Fruit fly (Drosophila melanogaster) Kc167 (cell line): ENCODE data around the gene CG46448.

Experiments
- Myc ChIP-seq: fragments of >200 bp; optimal IDR thresholded peaks from 2 replicates; lab custom pipeline; 2017; ENCODE audit warnings: missing external identifiers
- Sin3A ChIP-seq: fragments of >200 bp; optimal IDR thresholded peaks from 2 replicates; lab custom pipeline; 2018; ENCODE audit warnings: missing external identifiers
- h ChIP-seq: fragments of >200 bp; optimal IDR thresholded peaks from 3 replicates; lab custom pipeline; 2018; ENCODE audit warnings: missing external identifiers
- insv ChIP-seq: fragments of >200 bp; optimal IDR thresholded peaks from 3 replicates; lab custom pipeline; 2018; ENCODE audit warnings: missing external identifiers
- psq ChIP-seq: fragments of >200 bp; optimal IDR thresholded peaks from 2 replicates; lab custom pipeline; 2017; ENCODE audit warnings: missing external identifiers
- ttk ChIP-seq: sonication (Bioruptor generic); optimal IDR thresholded peaks from 2 replicates; lab custom pipeline; 2017; ENCODE audit warnings: missing external identifiers

The CG46448 gene

DNA sequence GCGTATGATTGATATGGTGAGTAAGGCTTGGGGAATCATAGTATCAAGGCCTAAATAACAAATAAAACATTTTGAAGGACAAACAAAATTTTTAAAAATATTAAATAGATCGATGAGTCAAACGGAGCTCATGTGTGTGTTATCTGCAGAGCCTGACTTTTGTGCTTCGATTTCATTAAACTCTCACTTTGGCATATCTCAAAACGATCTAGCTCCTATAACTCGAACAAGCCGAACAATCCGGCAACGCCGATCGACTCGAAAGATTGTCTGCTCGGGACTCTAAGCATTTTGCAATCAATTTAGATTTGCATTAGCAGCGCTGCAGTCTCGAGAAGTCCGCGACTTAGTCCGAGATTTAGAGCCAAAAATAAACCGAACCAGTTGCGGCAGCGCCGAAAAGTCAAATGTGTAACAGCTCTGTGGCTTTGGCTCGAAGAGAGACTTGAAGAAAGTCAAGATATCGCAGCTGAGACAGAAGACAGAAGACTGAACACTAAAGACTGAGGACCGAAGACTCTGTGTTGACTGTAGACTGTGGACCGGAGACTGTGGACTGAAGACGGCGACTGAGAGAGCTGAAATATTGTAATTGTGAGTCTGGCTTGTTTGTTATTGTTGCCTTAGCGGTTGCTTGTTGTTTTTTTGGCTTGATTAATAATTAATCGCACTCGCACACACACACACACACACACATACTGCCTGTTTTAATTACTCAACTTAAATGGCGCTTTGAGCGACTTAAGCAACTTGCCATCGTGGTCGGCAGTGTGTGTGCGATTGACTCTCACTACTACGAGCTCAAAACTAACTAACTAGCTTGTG, 36.1 kb downstream of the CG46448 start:
- TF ChIP-seq insv (lab: Kevin White, UChicago) = no peak
- TF ChIP-seq ttk = no peak

DNA sequence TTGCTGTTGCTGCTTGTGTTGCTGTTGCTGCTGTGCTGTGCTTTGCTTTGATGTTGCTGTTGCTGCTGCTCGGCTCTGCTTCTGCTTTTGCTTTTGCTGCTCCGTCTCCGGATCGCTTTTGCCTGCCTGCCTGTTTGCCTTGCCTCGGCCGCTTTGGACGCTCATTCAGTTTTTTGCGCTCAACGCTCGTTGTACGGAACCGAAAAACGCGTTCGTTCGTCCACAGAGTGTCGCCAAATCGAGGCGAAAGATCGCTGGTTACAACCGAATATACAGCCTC, 36.7 kb downstream of the CG46448 start, which contains the start of gene dpp:
dpp (plus strand) TSS at position 164 of the 280 bp plus-strand sequence.
- TF ChIP-seq ttk = no peak
- TF ChIP-seq Myc (lab: Kevin White, UChicago) = no peak
- TF ChIP-seq Sin3A = no peak
- TF ChIP-seq h (lab: Kevin White, UChicago) = no peak
- no peak for TF ChIP-seq psq (lab: Kevin White, UChicago)
- TF ChIP-seq insv (lab: Kevin White, UChicago) = no peak

DNA sequence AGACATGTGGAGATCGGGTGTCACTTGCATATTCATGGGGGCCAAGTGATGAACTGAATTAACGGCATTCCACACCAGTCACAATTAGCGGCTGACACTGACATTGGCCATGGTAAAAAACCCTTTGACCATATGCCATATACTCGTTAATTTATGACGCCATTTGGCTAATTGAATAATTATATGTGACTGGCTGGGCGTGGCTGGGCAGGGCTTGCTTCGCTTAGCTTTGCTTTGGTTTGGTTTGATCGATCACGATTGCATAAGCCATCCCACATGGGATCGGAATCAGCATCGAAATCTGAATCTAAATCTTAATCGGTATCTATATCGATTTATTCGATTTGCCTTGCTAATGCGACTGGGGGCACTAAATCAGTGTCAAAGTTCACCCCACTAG, 38.1 kb downstream of the CG46448 start:
- TF ChIP-seq Sin3A = no peak
- no peak for TF ChIP-seq ttk
- TF ChIP-seq insv (lab: Kevin White, UChicago) = no peak
- TF ChIP-seq h (lab: Kevin White, UChicago) = no peak
- no peak for TF ChIP-seq psq (lab: Kevin White, UChicago)
- TF ChIP-seq Myc (lab: Kevin White, UChicago) = no peak

DNA sequence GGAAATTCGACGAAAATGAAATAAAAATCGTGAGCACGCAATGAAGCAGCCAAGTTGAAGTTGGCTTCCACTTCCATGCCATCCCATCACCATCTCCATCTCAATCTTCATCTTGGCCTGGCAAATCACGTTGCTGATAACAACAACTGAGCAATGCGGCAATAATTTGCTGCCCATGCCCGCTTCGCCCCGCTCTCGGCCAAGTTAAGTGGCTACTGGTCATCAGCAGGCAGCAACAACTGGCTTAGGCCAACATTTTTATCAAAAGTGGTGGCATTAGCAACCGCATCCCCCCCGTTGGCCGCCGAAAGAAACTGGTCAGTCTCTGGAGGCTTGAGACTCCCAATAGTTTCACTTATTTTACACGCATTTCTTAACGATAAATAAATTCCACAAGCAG, 38.8 kb downstream of the CG46448 start:
- TF ChIP-seq Myc (lab: Kevin White, UChicago) (no peak), psq (lab: Kevin White, UChicago) (no peak), insv (lab: Kevin White, UChicago) (no peak), ttk (no peak), Sin3A (no peak), h (lab: Kevin White, UChicago) (no peak)

DNA sequence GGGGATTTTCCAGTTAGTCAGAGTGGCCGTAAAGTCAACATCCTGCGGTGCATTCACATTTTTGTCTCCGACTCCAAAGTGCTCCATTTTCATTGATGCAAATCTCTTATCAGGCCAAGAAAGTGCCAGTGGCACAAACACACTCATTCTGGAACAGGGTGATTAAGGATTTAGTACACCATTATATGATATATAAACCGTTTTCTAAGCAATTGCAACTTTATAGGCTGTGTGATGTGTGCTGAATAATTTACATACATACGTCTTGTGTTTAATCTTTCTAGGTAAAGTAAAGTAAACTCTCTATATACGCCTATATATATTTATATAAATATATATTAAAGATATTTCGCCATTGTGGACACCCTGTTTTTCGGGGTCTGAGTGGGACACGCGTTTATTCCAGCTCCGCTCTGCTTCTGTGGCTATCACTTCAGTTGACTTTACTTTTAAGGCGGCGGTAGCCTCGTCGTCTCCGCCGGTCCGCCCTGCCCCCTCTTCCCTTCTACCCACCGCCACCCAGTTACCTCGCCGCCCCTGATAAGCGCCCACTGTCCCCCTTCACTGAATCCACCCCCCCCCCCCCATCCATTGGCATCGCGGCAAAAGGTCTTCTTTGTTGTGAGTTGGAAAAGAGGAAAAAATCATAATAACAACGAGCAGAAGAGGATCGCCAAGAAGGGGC, 41.5 kb downstream of the CG46448 start:
- TF ChIP-seq ttk (no peak), insv (lab: Kevin White, UChicago) (no peak), Sin3A (no peak), h (lab: Kevin White, UChicago) (no peak), psq (lab: Kevin White, UChicago) (no peak), Myc (lab: Kevin White, UChicago) (no peak)

DNA sequence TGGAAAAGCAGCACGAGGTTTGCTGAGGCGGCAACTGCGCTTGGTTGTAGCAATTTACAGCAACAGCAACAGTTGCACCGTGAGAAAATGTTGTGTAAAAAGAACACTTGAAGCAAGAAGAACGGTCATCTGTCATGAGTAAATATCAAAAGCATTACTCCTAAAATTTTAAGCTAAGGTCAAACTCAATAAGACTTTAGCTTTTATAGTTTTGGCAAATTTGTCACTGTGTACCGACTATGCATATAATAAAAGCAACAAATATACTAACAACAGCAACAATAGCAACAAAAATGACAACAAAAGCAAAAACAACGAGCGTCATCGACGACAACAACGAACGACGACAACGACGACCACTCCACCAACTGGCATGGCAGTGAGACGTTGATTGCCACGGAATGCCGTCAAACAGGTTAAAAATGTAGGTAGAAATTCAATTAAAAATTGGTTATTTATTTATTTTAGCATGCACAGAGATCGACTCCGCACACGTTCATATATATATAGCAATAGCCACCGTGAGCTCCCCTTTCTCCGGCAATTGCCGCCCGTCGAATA, 42.1 kb downstream of the CG46448 start:
- TF ChIP-seq h (lab: Kevin White, UChicago) = no peak
- TF ChIP-seq psq (lab: Kevin White, UChicago) = no peak
- no peak for TF ChIP-seq Sin3A
- no peak for TF ChIP-seq ttk
- TF ChIP-seq insv (lab: Kevin White, UChicago) = no peak
- TF ChIP-seq Myc (lab: Kevin White, UChicago) = no peak

DNA sequence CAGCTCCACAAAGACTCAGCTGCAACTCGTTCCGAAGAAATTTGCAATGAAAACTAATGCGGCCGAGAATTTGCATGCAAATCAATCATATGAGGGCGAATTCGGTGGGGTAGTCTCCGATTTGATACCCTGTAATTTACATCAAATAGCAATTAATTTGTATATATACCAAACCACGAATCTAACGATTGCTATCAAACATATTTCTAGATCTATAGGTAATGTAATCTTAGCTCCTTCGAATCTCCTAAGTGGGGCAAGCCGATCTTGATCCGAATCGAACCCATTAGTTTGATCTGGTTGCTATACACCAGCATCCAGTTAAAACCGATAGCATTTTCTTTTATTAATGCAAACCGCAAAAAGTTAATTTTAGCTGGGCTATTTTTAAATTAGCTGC, 42.8 kb downstream of the CG46448 start:
- TF ChIP-seq psq (lab: Kevin White, UChicago) (no peak), Myc (lab: Kevin White, UChicago) (no peak), ttk (no peak), Sin3A (no peak), h (lab: Kevin White, UChicago) (no peak), insv (lab: Kevin White, UChicago) (no peak)

DNA sequence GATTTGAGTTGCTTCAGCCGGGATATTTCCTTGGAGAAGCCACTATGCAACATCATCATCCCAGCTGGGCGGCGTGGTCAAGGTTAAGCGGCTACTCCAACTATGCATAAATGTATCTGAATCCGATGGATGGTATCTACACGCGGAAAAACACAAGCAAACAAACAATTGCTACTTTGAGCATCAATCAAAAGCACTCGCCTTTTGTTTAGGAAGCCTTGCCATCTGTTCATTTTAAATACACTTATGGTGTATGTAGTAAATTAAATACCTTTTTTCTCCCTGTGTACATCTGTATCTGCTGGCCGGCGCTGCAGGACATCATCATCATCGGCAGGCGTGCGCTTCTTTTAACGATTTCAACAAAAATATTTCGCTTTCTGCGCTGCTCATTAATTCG, 44.8 kb downstream of the CG46448 start:
- no peak for TF ChIP-seq insv (lab: Kevin White, UChicago)
- TF ChIP-seq Sin3A = no peak
- no peak for TF ChIP-seq Myc (lab: Kevin White, UChicago)
- TF ChIP-seq psq (lab: Kevin White, UChicago) = no peak
- TF ChIP-seq h (lab: Kevin White, UChicago) = no peak

DNA sequence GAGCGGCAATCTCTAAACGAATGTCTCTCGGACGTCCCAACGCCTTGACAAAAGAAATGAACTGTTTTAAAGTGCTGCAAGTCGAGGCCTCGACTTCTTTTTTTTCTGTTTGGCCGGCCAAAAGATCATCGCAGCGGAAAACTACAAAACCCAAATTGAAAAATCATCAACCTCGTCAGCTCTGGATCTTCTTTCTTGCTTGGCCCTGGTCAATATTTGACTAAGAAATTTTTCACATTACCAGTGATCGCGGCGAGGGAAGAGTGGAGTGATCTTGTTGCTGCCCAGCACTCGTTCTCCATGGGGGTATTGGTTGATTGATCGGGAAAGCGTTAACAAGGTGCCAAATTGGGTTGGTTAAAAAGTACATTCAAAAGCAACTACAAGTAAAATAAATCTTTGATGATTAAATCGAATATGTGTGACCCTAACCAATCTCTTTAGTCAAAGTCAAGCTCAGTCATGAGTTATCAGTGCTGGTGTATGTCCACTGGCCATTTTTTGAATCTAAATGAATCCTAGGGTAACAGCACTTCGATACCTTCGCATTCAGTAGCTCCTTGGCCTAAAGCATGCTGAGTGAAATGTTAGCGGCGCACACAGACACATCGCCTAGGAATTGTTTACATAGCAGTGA, 47.3 kb downstream of the CG46448 start:
- TF ChIP-seq Myc (lab: Kevin White, UChicago) (no peak), insv (lab: Kevin White, UChicago) (no peak), Sin3A (no peak), h (lab: Kevin White, UChicago) (no peak), psq (lab: Kevin White, UChicago) (no peak), ttk (no peak)
